Worm (Caenorhabditis elegans) whole organism, L1 larva: ENCODE data around the gene far-7.

Experiments
- C04F5.9 ChIP-seq: sonication (generic microtip); optimal IDR thresholded peaks from 2 replicates; lab custom pipeline; 2016; ENCODE audit warnings: missing genetic modification characterization, missing compliant biosample characterization
- C16A3.4 ChIP-seq: fragments of 150-350 bp; optimal IDR thresholded peaks from 2 replicates; lab custom pipeline; 2014; ENCODE audit warnings: missing biosample characterization, missing genetic modification characterization
- C34B4.2 ChIP-seq: sonication (generic microtip); optimal IDR thresholded peaks from 2 replicates; lab custom pipeline; 2017; ENCODE audit warnings: mild to moderate bottlenecking, missing genetic modification characterization, missing compliant biosample characterization
- Y116A8C.19 ChIP-seq: sonication (generic microtip); optimal IDR thresholded peaks from 2 replicates; lab custom pipeline; 2016; ENCODE audit warnings: missing compliant biosample characterization, missing genetic modification characterization, borderline replicate concordance
- alr-1 ChIP-seq: fragments of 200-800 bp; sonication (Bioruptor generic); optimal IDR thresholded peaks from 2 replicates; lab custom pipeline; 2018; ENCODE audit warnings: borderline replicate concordance, mild to moderate bottlenecking, missing genetic modification characterization, missing compliant biosample characterization
- ama-1 ChIP-seq: fragments of 150-350 bp; optimal IDR thresholded peaks from 2 replicates; lab custom pipeline; 2014
- blmp-1 ChIP-seq: fragments of 150-350 bp; optimal IDR thresholded peaks from 2 replicates; lab custom pipeline; 2014; ENCODE audit warnings: missing biosample characterization, missing genetic modification characterization
- ceh-88 ChIP-seq: fragments of 200-800 bp; sonication (Bioruptor generic); IDR thresholded peaks from 2 replicates; pipeline ENCODE4 v1.3.6; 2022; ENCODE audit warnings: missing genetic modification characterization, missing compliant biosample characterization
- ces-1 ChIP-seq: fragments of 150-350 bp; optimal IDR thresholded peaks from 2 replicates; lab custom pipeline; 2014; ENCODE audit warnings: missing biosample characterization, missing genetic modification reagents, missing genetic modification characterization
- dpl-1 ChIP-seq, 3 experiments: fragments of 150-350 bp in 2 of 3; sonication (generic microtip) in 1 of 3; optimal IDR thresholded peaks; 2 replicates each; lab custom pipeline; 2014 to 2017; ENCODE audit warnings: missing biosample characterization in 3 of 3, missing genetic modification characterization in 3 of 3, missing genetic modification reagents in 3 of 3
- dsc-1 ChIP-seq: sonication (generic microtip); optimal IDR thresholded peaks from 2 replicates; lab custom pipeline; 2016; ENCODE audit warnings: mild to moderate bottlenecking, missing genetic modification characterization, missing compliant biosample characterization
- efl-1 ChIP-seq, 4 experiments: fragments of 150-350 bp; optimal IDR thresholded peaks in 3 of 4; peaks in 1 of 4; 1 replicate in 1 of 4; 2 replicates in 3 of 4; lab custom pipeline; 2014; ENCODE audit warnings: missing biosample characterization in 2 of 4, missing genetic modification characterization in 2 of 4, missing genetic modification reagents in 2 of 4
- egl-13 ChIP-seq: sonication (generic microtip); optimal IDR thresholded peaks from 2 replicates; lab custom pipeline; 2016; ENCODE audit warnings: missing genotype, missing genetic modification reagents, missing genetic modification characterization, missing compliant biosample characterization
- egl-27 ChIP-seq, 2 experiments: fragments of 150-350 bp in 1 of 2; sonication (generic microtip); optimal IDR thresholded peaks; 3 replicates each; lab custom pipeline; 2017 to 2018; ENCODE audit warnings: missing biosample characterization in 2 of 2, missing genetic modification characterization in 2 of 2, missing genetic modification reagents in 2 of 2
- elt-2 ChIP-seq: sonication (generic microtip); optimal IDR thresholded peaks from 2 replicates; lab custom pipeline; 2016; ENCODE audit warnings: missing genetic modification characterization, mild to moderate bottlenecking, inconsistent platforms, missing compliant biosample characterization, missing genetic modification reagents
- hlh-17 ChIP-seq: fragments of 200-800 bp; sonication (Bioruptor generic); optimal IDR thresholded peaks from 2 replicates; lab custom pipeline; 2018; ENCODE audit warnings: missing genetic modification characterization, mild to moderate bottlenecking, missing compliant biosample characterization, moderate library complexity, borderline replicate concordance
- irx-1 ChIP-seq: sonication (generic microtip); optimal IDR thresholded peaks from 2 replicates; lab custom pipeline; 2016; ENCODE audit warnings: missing genetic modification characterization, missing compliant biosample characterization
- isw-1 ChIP-seq: fragments of 200-800 bp; sonication (Bioruptor generic); IDR thresholded peaks from 2 replicates; pipeline ENCODE4 v1.3.6; 2022; ENCODE audit warnings: missing genetic modification characterization, missing compliant biosample characterization
- jun-1 ChIP-seq: fragments of 150-350 bp; optimal IDR thresholded peaks from 2 replicates; lab custom pipeline; 2014; ENCODE audit warnings: missing biosample characterization, missing genetic modification reagents, missing genetic modification characterization
- lin-13 ChIP-seq: fragments of 150-350 bp; optimal IDR thresholded peaks from 2 replicates; lab custom pipeline; 2014; ENCODE audit warnings: missing biosample characterization, missing genetic modification reagents, missing genetic modification characterization
- lin-14 ChIP-seq: fragments of 200-800 bp; sonication (Bioruptor generic); optimal IDR thresholded peaks from 2 replicates; lab custom pipeline; 2018; ENCODE audit warnings: mild to moderate bottlenecking, missing genetic modification characterization, moderate library complexity, missing compliant biosample characterization
- lin-15B ChIP-seq: fragments of 150-350 bp; sonication (generic microtip); optimal IDR thresholded peaks from 3 replicates; lab custom pipeline; 2014; ENCODE audit warnings: missing biosample characterization, missing genetic modification characterization
- lin-35 ChIP-seq, 2 experiments: fragments of 150-350 bp; optimal IDR thresholded peaks; 2 replicates each; lab custom pipeline; 2014; ENCODE audit warnings: missing biosample characterization in 2 of 2, missing genetic modification characterization in 2 of 2, missing genetic modification reagents in 2 of 2
- lir-3 ChIP-seq: sonication (generic microtip); optimal IDR thresholded peaks from 2 replicates; lab custom pipeline; 2016; ENCODE audit warnings: mild to moderate bottlenecking, missing genetic modification characterization, moderate library complexity, missing compliant biosample characterization; ENCODE audit not compliant: poor library complexity
- lsy-2 ChIP-seq, 2 experiments: fragments of 150-350 bp; optimal IDR thresholded peaks; 2 replicates each; lab custom pipeline; 2014; ENCODE audit warnings: missing biosample characterization in 2 of 2, missing genetic modification characterization in 2 of 2
- mab-9 ChIP-seq: fragments of 200-800 bp; sonication (Bioruptor generic); IDR thresholded peaks from 2 replicates; pipeline ENCODE4 v1.3.6; 2022; ENCODE audit warnings: missing genetic modification reagents, missing genetic modification characterization, missing compliant biosample characterization
- mdl-1 ChIP-seq, 2 experiments: fragments of 150-350 bp; optimal IDR thresholded peaks; 2 replicates each; lab custom pipeline; 2014 to 2017; ENCODE audit warnings: missing biosample characterization in 2 of 2, missing genetic modification characterization in 2 of 2, inconsistent platforms in 1 of 2
- mep-1 ChIP-seq: fragments of 150-350 bp; optimal IDR thresholded peaks from 2 replicates; lab custom pipeline; 2014; ENCODE audit warnings: missing biosample characterization, missing genetic modification characterization
- nhr-12 ChIP-seq: sonication (generic microtip); optimal IDR thresholded peaks from 2 replicates; lab custom pipeline; 2017; ENCODE audit warnings: missing biosample characterization, missing genetic modification characterization
- nhr-19 ChIP-seq: fragments of 200-800 bp; sonication (Bioruptor generic); conservative IDR thresholded peaks from 2 replicates; pipeline ENCODE4 v1.3.6; 2022; ENCODE audit warnings: missing genetic modification characterization, missing compliant biosample characterization
- nhr-20 ChIP-seq: sonication (generic microtip); optimal IDR thresholded peaks from 2 replicates; lab custom pipeline; 2016; ENCODE audit warnings: mild to moderate bottlenecking, missing genetic modification characterization, missing compliant biosample characterization
- nhr-28 ChIP-seq: fragments of 150-350 bp; optimal IDR thresholded peaks from 2 replicates; lab custom pipeline; 2014; ENCODE audit warnings: missing biosample characterization, missing genetic modification characterization
- nhr-71 ChIP-seq: sonication (generic microtip); optimal IDR thresholded peaks from 2 replicates; lab custom pipeline; 2016; ENCODE audit warnings: mild to moderate bottlenecking, missing genetic modification characterization, moderate library complexity, missing compliant biosample characterization
- nhr-76 ChIP-seq: sonication (generic microtip); optimal IDR thresholded peaks from 2 replicates; lab custom pipeline; 2017; ENCODE audit warnings: missing biosample characterization, missing genetic modification characterization
- nhr-85 ChIP-seq: sonication (generic microtip); peaks from one replicate; lab custom pipeline; 2016; ENCODE audit warnings: missing genetic modification characterization, inconsistent platforms, missing compliant biosample characterization
- nhr-90 ChIP-seq: sonication (generic microtip); optimal IDR thresholded peaks from 2 replicates; lab custom pipeline; 2016; ENCODE audit warnings: mild to moderate bottlenecking, missing genetic modification characterization, missing compliant biosample characterization; ENCODE audit not compliant: poor library complexity
- pag-3 ChIP-seq: sonication (generic microtip); optimal IDR thresholded peaks from 2 replicates; lab custom pipeline; 2017; ENCODE audit warnings: missing genetic modification characterization, mild to moderate bottlenecking, missing compliant biosample characterization, antibody characterized with exemption, borderline replicate concordance; ENCODE audit not compliant: insufficient read depth
- pax-3 ChIP-seq: fragments of 200-800 bp; sonication (Bioruptor generic); optimal IDR thresholded peaks from 2 replicates; lab custom pipeline; 2018; ENCODE audit warnings: mild to moderate bottlenecking, missing genetic modification characterization, moderate library complexity, missing compliant biosample characterization
- pqm-1 ChIP-seq: sonication (generic microtip); optimal IDR thresholded peaks from 3 replicates; lab custom pipeline; 2017; ENCODE audit warnings: missing biosample characterization, missing genetic modification characterization
- rnt-1 ChIP-seq: sonication (generic microtip); optimal IDR thresholded peaks from 2 replicates; lab custom pipeline; 2016; ENCODE audit warnings: mild to moderate bottlenecking, missing genetic modification characterization, moderate library complexity, missing compliant biosample characterization
- tbx-2 ChIP-seq: sonication (generic microtip); optimal IDR thresholded peaks from 2 replicates; lab custom pipeline; 2016; ENCODE audit warnings: missing genetic modification characterization, missing compliant biosample characterization
- tlp-1 ChIP-seq: fragments of 150-350 bp; optimal IDR thresholded peaks from 2 replicates; lab custom pipeline; 2014; ENCODE audit warnings: missing biosample characterization, missing genetic modification characterization
- unc-130 ChIP-seq: fragments of 150-350 bp; optimal IDR thresholded peaks from 2 replicates; lab custom pipeline; 2017; ENCODE audit warnings: missing biosample characterization, missing genetic modification characterization, inconsistent platforms
- unc-30 ChIP-seq: sonication (generic microtip); optimal IDR thresholded peaks from 2 replicates; lab custom pipeline; 2017; ENCODE audit warnings: missing biosample characterization, missing genetic modification characterization
- unc-62 ChIP-seq: fragments of 150-350 bp; optimal IDR thresholded peaks from 2 replicates; lab custom pipeline; 2014; ENCODE audit warnings: missing biosample characterization, missing genetic modification reagents, missing genetic modification characterization
- unc-98 ChIP-seq: fragments of 200-800 bp; sonication (Bioruptor generic); IDR thresholded peaks from 2 replicates; pipeline ENCODE4 v1.3.6; 2022; ENCODE audit warnings: missing genetic modification characterization, missing compliant biosample characterization
- xbp-1 ChIP-seq: sonication (generic microtip); optimal IDR thresholded peaks from 2 replicates; lab custom pipeline; 2016; ENCODE audit warnings: missing genetic modification characterization, missing compliant biosample characterization
- zag-1 ChIP-seq: fragments of 150-350 bp; optimal IDR thresholded peaks from 2 replicates; lab custom pipeline; 2014; ENCODE audit warnings: missing biosample characterization, missing genetic modification characterization
- zip-4 ChIP-seq: fragments of 200-800 bp; sonication (Bioruptor generic); optimal IDR thresholded peaks from 2 replicates; lab custom pipeline; 2018; ENCODE audit warnings: mild to moderate bottlenecking, missing genetic modification characterization, moderate library complexity, missing compliant biosample characterization

far-7 gene

ce11 chrII:285627-286550, 33.7 kb upstream of the far-7 start, which contains the start of gene B0432.10 (continued):
- TF ChIP-seq ceh-88 (0 out of 2 replicates have a peak, but pooled peaks have one; percentile 23), pqm-1 (no peak), egl-27 (tag; optimal IDR thresholded peaks at IDR 0.05; lab: Kevin White, UChicago) (no peak), mdl-1 (tag; optimal IDR thresholded peaks at IDR 0.05; lab: Kevin White, UChicago) (peak in 1 of 2 experiments; percentile 72), pax-3 (tag; lab: Kevin White, UChicago) (peak; percentile 63), zag-1 (tag; lab: Kevin White, UChicago) (no peak), nhr-71 (peak; percentile 91), unc-62 (GFP tag; lab: Kevin White, UChicago) (no peak), lin-15B (peak; percentile 82), dpl-1 (GFP tag; optimal IDR thresholded peaks at IDR 0.05; lab: Kevin White, UChicago) (peak; percentile 97 to 98 (median 97)), nhr-20 (tag; lab: Kevin White, UChicago) (peak; percentile 89), nhr-85 (peak; percentile 90), jun-1 (tag; lab: Kevin White, UChicago) (peak; percentile 82), rnt-1 (tag; lab: Kevin White, UChicago) (peak; percentile 89), unc-30 (tag; lab: Kevin White, UChicago) (no peak), lsy-2 (tag; optimal IDR thresholded peaks at IDR 0.05; lab: Kevin White, UChicago) (peak; percentile 92), nhr-12 (tag; lab: Kevin White, UChicago) (no peak), lin-13 (GFP tag; lab: Kevin White, UChicago) (peak; percentile 85), pag-3 (tag; lab: Kevin White, UChicago) (no peak), unc-98 (GFP tag; lab: Robert Waterston, UW) (no peak), dsc-1 (tag; lab: Kevin White, UChicago) (peak; percentile 88), unc-130 (peak; percentile 95), C16A3.4 (peak; percentile 85), nhr-90 (peak; percentile 86), C04F5.9 (tag; lab: Kevin White, UChicago) (peak; percentile 65), nhr-76 (tag; lab: Kevin White, UChicago) (no peak), alr-1 (tag; lab: Kevin White, UChicago) (no peak), nhr-28 (tag; lab: Kevin White, UChicago) (no peak), efl-1 (optimal IDR thresholded peaks at IDR 0.05; lab: Kevin White, UChicago) (peak; percentile 76 to 97), efl-1 (GFP tag; optimal IDR thresholded peaks at IDR 0.05 in 1 of 2; lab: Kevin White, UChicago) (peak; percentile 97 to 100), nhr-19 (GFP tag; lab: Robert Waterston, UW) (peak; percentile 91), Y116A8C.19 (tag; lab: Kevin White, UChicago) (no peak), lin-14 (GFP tag; lab: Kevin White, UChicago) (peak; percentile 89), lin-35 (GFP tag; optimal IDR thresholded peaks at IDR 0.05; lab: Kevin White, UChicago) (peak; percentile 95 to 97), irx-1 (tag; lab: Kevin White, UChicago) (peak; percentile 87), lir-3 (no peak), mab-9 (GFP tag; lab: Robert Waterston, UW) (peak; percentile 82), hlh-17 (GFP tag; lab: Kevin White, UChicago) (no peak), blmp-1 (tag; lab: Kevin White, UChicago) (peak; percentile 77), egl-13 (tag; lab: Kevin White, UChicago) (peak; percentile 81), tlp-1 (tag; lab: Kevin White, UChicago) (no peak), isw-1 (GFP tag; lab: Robert Waterston, UW) (peak; percentile 82), ama-1 (lab: Kevin White, UChicago) (no peak), elt-2 (tag; lab: Kevin White, UChicago) (peak; percentile 52), C34B4.2 (tag; lab: Kevin White, UChicago) (no peak), zip-4 (peak; percentile 55), tbx-2 (tag; lab: Kevin White, UChicago) (peak; percentile 87), xbp-1 (tag; lab: Kevin White, UChicago) (peak; percentile 88), ces-1 (GFP tag; lab: Kevin White, UChicago) (no peak), mep-1 (tag; lab: Kevin White, UChicago) (peak; percentile 99)
